Worm (Caenorhabditis elegans) whole organism, midembryonic: ENCODE data around the gene grk-2.

ENCODE experiments used
- T22C8.4 ChIP-seq: fragments of 200-800 bp; sonication (Bioruptor generic); IDR thresholded peaks from 2 replicates; pipeline ENCODE4 v1.3.6; 2022; ENCODE audit warnings: missing genetic modification characterization, missing compliant biosample characterization
- cog-1 ChIP-seq: sonication (generic microtip); optimal IDR thresholded peaks from 2 replicates; lab custom pipeline; 2016; ENCODE audit warnings: missing genetic modification characterization, missing compliant biosample characterization
- flt-1 ChIP-seq: fragments of 200-800 bp; sonication (Bioruptor generic); IDR thresholded peaks from 2 replicates; pipeline ENCODE4 v1.3.6; 2022; ENCODE audit warnings: missing genetic modification characterization, missing compliant biosample characterization
- klf-2 ChIP-seq: fragments of 200-800 bp; sonication (Bioruptor generic); conservative IDR thresholded peaks from 2 replicates; pipeline ENCODE4 v1.3.6; 2022; ENCODE audit warnings: missing genetic modification reagents, missing genetic modification characterization, missing compliant biosample characterization
- med-1 ChIP-seq: sonication (generic microtip); optimal IDR thresholded peaks from 2 replicates; lab custom pipeline; 2017; ENCODE audit warnings: missing genetic modification characterization, mild to moderate bottlenecking, missing compliant biosample characterization, antibody characterized with exemption, missing genetic modification reagents; ENCODE audit not compliant: insufficient read depth
- ref-1 ChIP-seq: fragments of 200-800 bp; sonication (Bioruptor generic); conservative IDR thresholded peaks from 2 replicates; pipeline ENCODE4 v1.3.6; 2022; ENCODE audit warnings: missing genetic modification reagents, missing genetic modification characterization, missing compliant biosample characterization
- ztf-23 ChIP-seq: fragments of 200-800 bp; sonication (Bioruptor generic); IDR thresholded peaks from 2 replicates; pipeline ENCODE4 v1.3.6; 2022; ENCODE audit warnings: missing genetic modification reagents, missing genetic modification characterization, missing compliant biosample characterization
- ztf-29 ChIP-seq: fragments of 200-800 bp; sonication (Bioruptor generic); IDR thresholded peaks from 2 replicates; pipeline ENCODE4 v1.3.6; 2022; ENCODE audit warnings: missing genetic modification reagents, missing genetic modification characterization, missing compliant biosample characterization

- no peak for TF ChIP-seq flt-1 (GFP tag; lab: Robert Waterston, UW)
- TF ChIP-seq ztf-29 = no peak
- TF ChIP-seq klf-2 (GFP tag; lab: Robert Waterston, UW) = no peak
- TF ChIP-seq ztf-23 (GFP tag; lab: Robert Waterston, UW) = no peak
- no peak for TF ChIP-seq cog-1
- TF ChIP-seq ref-1 (GFP tag; lab: Robert Waterston, UW) = no peak
- TF ChIP-seq med-1 = no peak
- TF ChIP-seq T22C8.4 (GFP tag; lab: Robert Waterston, UW) = no peak
Measured at ce11 chrIII:651587-651986, 24.3 kb upstream of the grk-2 start.
